Fruit fly (Drosophila melanogaster): ENCODE measurements around the gene CG31288.

dm6 chr3R:25322657-25323056 is 23.3 kb upstream of the CG31288 start, which contains the start of gene CG10562:
- TF ChIP-seq OdsH (GFP tag; optimal IDR thresholded peaks at IDR 0.05) (no peak), lola (GFP tag; optimal IDR thresholded peaks at IDR 0.05) (no peak), h (GFP tag; optimal IDR thresholded peaks at IDR 0.05) (no peak), woc (GFP tag; optimal IDR thresholded peaks at IDR 0.05) (no peak), N (GFP tag; optimal IDR thresholded peaks at IDR 0.05) (no peak), Hr78 (GFP tag; optimal IDR thresholded peaks at IDR 0.05) (no peak), dl (GFP tag; optimal IDR thresholded peaks at IDR 0.05; ENCODE audit: insufficient read depth in 1 of 2, partially characterized antibody in 2 of 2) (no peak), Mio (GFP tag; optimal IDR thresholded peaks at IDR 0.05) (no peak), Dfd (GFP tag; optimal IDR thresholded peaks at IDR 0.05) (no peak), usp (GFP tag; optimal IDR thresholded peaks at IDR 0.05) (no peak)
